ENCODE assay signal across 2 worm cellular contexts in the genomic region with DNA sequence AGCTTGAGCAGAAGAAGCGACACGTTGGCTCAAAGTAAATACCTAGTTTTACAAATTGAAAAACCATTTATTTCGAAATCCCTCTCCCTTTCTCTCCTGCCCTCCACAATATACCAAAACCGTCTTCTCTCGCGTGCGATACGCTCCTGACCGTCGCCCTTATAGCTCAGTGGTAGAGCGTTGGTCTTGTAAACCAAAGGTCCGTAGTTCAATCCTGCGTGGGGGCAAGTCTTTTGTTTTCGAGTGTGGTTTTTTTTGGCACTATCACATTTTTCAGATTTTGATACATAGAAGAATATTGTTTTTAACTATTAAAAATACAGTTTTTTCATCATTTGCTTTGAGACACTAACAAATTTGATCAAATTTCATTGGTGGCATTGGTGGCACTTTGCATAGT.
TF ChIP-seq lines count a peak whose summit lies in the region.

No protein-coding gene starts in this region.

TF ChIP-seq in whole organism, L1 larva, 84 proteins besides CTCF, POLR2A, EP300 and RAD21 (continued from another document):
- TF ChIP-seq mep-1 (tag; optimal IDR thresholded peaks at IDR 0.05; lab: Kevin White, UChicago) (peak; percentile 16), nhr-90 (tag; optimal IDR thresholded peaks at IDR 0.05; lab: Kevin White, UChicago; ENCODE audit: poor library complexity) (peak; percentile 23), ama-1 (optimal IDR thresholded peaks at IDR 0.05; lab: Kevin White, UChicago) (no peak), unc-98 (GFP tag; IDR thresholded peaks at IDR 0.05; lab: Robert Waterston, UW) (no peak), snu-23 (GFP tag; optimal IDR thresholded peaks at IDR 0.05; lab: Kevin White, UChicago) (peak; percentile 43), hlh-17 (GFP tag; optimal IDR thresholded peaks at IDR 0.05; lab: Kevin White, UChicago; ENCODE audit: borderline replicate concordance) (no peak), lin-35 (GFP tag; optimal IDR thresholded peaks at IDR 0.05; lab: Kevin White, UChicago) (peak in 1 of 2 experiments; percentile 23), F16B12.6 (tag; optimal IDR thresholded peaks at IDR 0.05; lab: Kevin White, UChicago) (no peak), nhr-85 (tag; lab: Kevin White, UChicago) (no peak), nhr-77 (tag; optimal IDR thresholded peaks at IDR 0.05; lab: Kevin White, UChicago) (no peak), hpl-2 (GFP tag; optimal IDR thresholded peaks at IDR 0.05; lab: Kevin White, UChicago) (no peak), pax-3 (tag; optimal IDR thresholded peaks at IDR 0.05; lab: Kevin White, UChicago) (no peak), ztf-4 (tag; optimal IDR thresholded peaks at IDR 0.05; lab: Kevin White, UChicago) (no peak), hlh-4 (tag; optimal IDR thresholded peaks at IDR 0.05; lab: Kevin White, UChicago) (no peak), fos-1 (tag; optimal IDR thresholded peaks at IDR 0.05; lab: Kevin White, UChicago) (no peak), Y116A8C.19 (tag; optimal IDR thresholded peaks at IDR 0.05; lab: Kevin White, UChicago; ENCODE audit: borderline replicate concordance) (no peak), nhr-84 (tag; optimal IDR thresholded peaks at IDR 0.05; lab: Kevin White, UChicago) (no peak), xbp-1 (tag; optimal IDR thresholded peaks at IDR 0.05; lab: Kevin White, UChicago) (no peak), elt-3 (tag; optimal IDR thresholded peaks at IDR 0.05; lab: Kevin White, UChicago) (peak in 1 of 6 experiments; percentile 12), aly-2 (tag; optimal IDR thresholded peaks at IDR 0.05; lab: Kevin White, UChicago) (no peak), mef-2 (tag; optimal IDR thresholded peaks at IDR 0.05; lab: Kevin White, UChicago) (no peak)
TF ChIP-seq in whole organism, L1 larva: peak in this region for 7.

TF ChIP-seq in whole organism, young adult, 124 proteins besides CTCF, POLR2A, EP300 and RAD21 (continued from another document):
- peak; percentile 31; the same call in 1 of the 2 replicates for TF ChIP-seq lir-1 (GFP tag; conservative IDR thresholded peaks at IDR 0.05; lab: Robert Waterston, UW)
- TF ChIP-seq pha-4 (tag; optimal IDR thresholded peaks at IDR 0.05; lab: Kevin White, UChicago), result no peak
- TF ChIP-seq nhr-179 (tag; optimal IDR thresholded peaks at IDR 0.05; lab: Kevin White, UChicago), result peak; percentile 30
- no peak for TF ChIP-seq Y53G8AR.9 (GFP tag; conservative IDR thresholded peaks at IDR 0.05; lab: Robert Waterston, UW)
- peak; percentile 53; the same call in 1 of the 2 replicates for TF ChIP-seq nfyb-1 (GFP tag; IDR thresholded peaks at IDR 0.05; lab: Robert Waterston, UW)
- TF ChIP-seq aptf-2 (GFP tag; conservative IDR thresholded peaks at IDR 0.05; lab: Robert Waterston, UW), result no peak
- TF ChIP-seq dox-1 (GFP tag; IDR thresholded peaks at IDR 0.05; lab: Robert Waterston, UW), result peak; percentile 80
- no peak for TF ChIP-seq lsy-27 (tag; optimal IDR thresholded peaks at IDR 0.05; lab: Kevin White, UChicago; ENCODE audit: borderline replicate concordance, insufficient read depth)
- TF ChIP-seq snpc-4 (GFP tag; optimal IDR thresholded peaks at IDR 0.05; lab: Kevin White, UChicago), result peak; percentile 64
- TF ChIP-seq snpc-4 (tag; optimal IDR thresholded peaks at IDR 0.05; lab: Kevin White, UChicago), result peak in 3 of 4 experiments; percentile 16 to 74 (median 68)
- no peak for TF ChIP-seq sdz-38 (tag; optimal IDR thresholded peaks at IDR 0.05; lab: Kevin White, UChicago)
- TF ChIP-seq lag-1 (GFP tag; IDR thresholded peaks at IDR 0.05; lab: Robert Waterston, UW), result no peak
- TF ChIP-seq gei-17 (GFP tag; optimal IDR thresholded peaks at IDR 0.05; lab: Kevin White, UChicago), result no peak
- TF ChIP-seq C06A6.2 (GFP tag; conservative IDR thresholded peaks at IDR 0.05; lab: Robert Waterston, UW), result no peak
- TF ChIP-seq F33H1.4 (GFP tag; IDR thresholded peaks at IDR 0.05; lab: Robert Waterston, UW), result no peak
- TF ChIP-seq ceh-91 (GFP tag; IDR thresholded peaks at IDR 0.05; lab: Robert Waterston, UW), result no peak
- TF ChIP-seq ztf-6 (GFP tag; IDR thresholded peaks at IDR 0.05; lab: Robert Waterston, UW), result 0 out of 2 replicates have a peak, but pooled peaks have one; percentile 12
- TF ChIP-seq mel-28 (tag; optimal IDR thresholded peaks at IDR 0.05; lab: Kevin White, UChicago; ENCODE audit: borderline replicate concordance), result no peak
- no peak for TF ChIP-seq nhr-120 (GFP tag; IDR thresholded peaks at IDR 0.05; lab: Robert Waterston, UW)
- no peak for TF ChIP-seq Y95B8A.8 (GFP tag; IDR thresholded peaks at IDR 0.05; lab: Robert Waterston, UW)
- TF ChIP-seq T26A5.8 (tag; optimal IDR thresholded peaks at IDR 0.05; lab: Kevin White, UChicago), result no peak
- no peak for TF ChIP-seq repo-1 (tag; optimal IDR thresholded peaks at IDR 0.05; lab: Kevin White, UChicago)
- peak; percentile 10 for TF ChIP-seq ztf-26 (tag; optimal IDR thresholded peaks at IDR 0.05; lab: Kevin White, UChicago)
- TF ChIP-seq ccch-3 (GFP tag; optimal IDR thresholded peaks at IDR 0.05; lab: Kevin White, UChicago), result no peak
- peak in 1 of 3 experiments; percentile 53 for TF ChIP-seq lin-35 (GFP tag; optimal IDR thresholded peaks at IDR 0.05; lab: Kevin White, UChicago)
- TF ChIP-seq lsl-1 (GFP tag; optimal IDR thresholded peaks at IDR 0.05; lab: Kevin White, UChicago), result no peak
- no peak for TF ChIP-seq nfya-2 (GFP tag; IDR thresholded peaks at IDR 0.05; lab: Robert Waterston, UW)
- TF ChIP-seq fkh-3 (tag; optimal IDR thresholded peaks at IDR 0.05; lab: Kevin White, UChicago), result no peak
- 0 out of 2 replicates have a peak, but pooled peaks have one; percentile 28 for TF ChIP-seq ekl-4 (GFP tag; IDR thresholded peaks at IDR 0.05; lab: Robert Waterston, UW)
- TF ChIP-seq Y67H2A.10 (GFP tag; conservative IDR thresholded peaks at IDR 0.05; lab: Robert Waterston, UW), result no peak
- no peak for TF ChIP-seq egl-18 (GFP tag; IDR thresholded peaks at IDR 0.05; lab: Robert Waterston, UW)
- TF ChIP-seq chd-7 (tag; optimal IDR thresholded peaks at IDR 0.05; lab: Kevin White, UChicago), result peak; percentile 59
- peak; percentile 41 for TF ChIP-seq lin-40 (tag; optimal IDR thresholded peaks at IDR 0.05; lab: Kevin White, UChicago)
- TF ChIP-seq C17E4.6 (GFP tag; IDR thresholded peaks at IDR 0.05; lab: Robert Waterston, UW), result no peak
- TF ChIP-seq sea-2 (GFP tag; IDR thresholded peaks at IDR 0.05; lab: Robert Waterston, UW), result no peak
- no peak for TF ChIP-seq ceh-27 (GFP tag; optimal IDR thresholded peaks at IDR 0.05; lab: Kevin White, UChicago)
- TF ChIP-seq B0019.2 (GFP tag; conservative IDR thresholded peaks at IDR 0.05; lab: Robert Waterston, UW), result no peak
- TF ChIP-seq ztf-3 (GFP tag; optimal IDR thresholded peaks at IDR 0.05; lab: Kevin White, UChicago), result no peak
- peak; percentile 20 for TF ChIP-seq K12H6.12 (tag; optimal IDR thresholded peaks at IDR 0.05; lab: Kevin White, UChicago)
- no peak for TF ChIP-seq Y79H2A.3 (GFP tag; conservative IDR thresholded peaks at IDR 0.05; lab: Robert Waterston, UW)
- no peak for TF ChIP-seq egl-44 (GFP tag; IDR thresholded peaks at IDR 0.05; lab: Robert Waterston, UW)
- no peak for TF ChIP-seq attf-3 (GFP tag; conservative IDR thresholded peaks at IDR 0.05; lab: Robert Waterston, UW)
- no peak for TF ChIP-seq let-526 (GFP tag; IDR thresholded peaks at IDR 0.05; lab: Robert Waterston, UW)
- peak; percentile 64 for TF ChIP-seq hmg-1.2 (GFP tag; IDR thresholded peaks at IDR 0.05; lab: Robert Waterston, UW)
- no peak for TF ChIP-seq Y56A3A.18 (GFP tag; IDR thresholded peaks at IDR 0.05; lab: Robert Waterston, UW)
- TF ChIP-seq pbrm-1 (GFP tag; IDR thresholded peaks at IDR 0.05; lab: Robert Waterston, UW), result peak; percentile 92
- peak; percentile 83 for TF ChIP-seq him-1 (tag; optimal IDR thresholded peaks at IDR 0.05; lab: Kevin White, UChicago)
- no peak for TF ChIP-seq akir-1 (GFP tag; optimal IDR thresholded peaks at IDR 0.05; lab: Kevin White, UChicago)
- peak; percentile 41 for TF ChIP-seq F52B5.7 (tag; optimal IDR thresholded peaks at IDR 0.05; lab: Kevin White, UChicago)
- no peak for TF ChIP-seq nhr-27 (tag; optimal IDR thresholded peaks at IDR 0.05; lab: Kevin White, UChicago)
- TF ChIP-seq hmg-20 (GFP tag; IDR thresholded peaks at IDR 0.05; lab: Robert Waterston, UW), result peak; percentile 57; the same call in 1 of the 2 replicates
- TF ChIP-seq F10E7.11 (tag; optimal IDR thresholded peaks at IDR 0.05; lab: Kevin White, UChicago), result peak; percentile 14
- TF ChIP-seq mcd-1 (GFP tag; IDR thresholded peaks at IDR 0.05; lab: Robert Waterston, UW), result no peak
- peak; percentile 58 for TF ChIP-seq ZK185.1 (tag; optimal IDR thresholded peaks at IDR 0.05; lab: Kevin White, UChicago; ENCODE audit: poor library complexity, severe bottlenecking)
- TF ChIP-seq F49E8.2 (tag; optimal IDR thresholded peaks at IDR 0.05; lab: Kevin White, UChicago; ENCODE audit: insufficient read depth), result peak; percentile 10
- TF ChIP-seq ztf-28 (GFP tag; IDR thresholded peaks at IDR 0.05; lab: Robert Waterston, UW), result no peak
- no peak for TF ChIP-seq unc-62 (GFP tag; optimal IDR thresholded peaks at IDR 0.05; lab: Kevin White, UChicago)
- TF ChIP-seq attf-6 (GFP tag; IDR thresholded peaks at IDR 0.05; lab: Robert Waterston, UW), result no peak
- no peak for TF ChIP-seq F22D6.2 (tag; optimal IDR thresholded peaks at IDR 0.05; lab: Kevin White, UChicago)
- no peak for TF ChIP-seq ceh-79 (tag; optimal IDR thresholded peaks at IDR 0.05; lab: Kevin White, UChicago)
- peak; percentile 60 for TF ChIP-seq snpc-1.1 (tag; optimal IDR thresholded peaks at IDR 0.05; lab: Kevin White, UChicago; ENCODE audit: insufficient read depth)
- TF ChIP-seq K11D2.4 (GFP tag; IDR thresholded peaks at IDR 0.05; lab: Robert Waterston, UW), result no peak
- no peak for TF ChIP-seq madf-3 (GFP tag; IDR thresholded peaks at IDR 0.05; lab: Robert Waterston, UW)
- TF ChIP-seq athp-1 (tag; optimal IDR thresholded peaks at IDR 0.05; lab: Kevin White, UChicago), result no peak
- TF ChIP-seq F57A8.1 (GFP tag; optimal IDR thresholded peaks at IDR 0.05; lab: Kevin White, UChicago), result no peak
- TF ChIP-seq dpl-1 (GFP tag; optimal IDR thresholded peaks at IDR 0.05; lab: Kevin White, UChicago), result no peak
- TF ChIP-seq attf-5 (GFP tag; optimal IDR thresholded peaks at IDR 0.05; lab: Kevin White, UChicago), result peak; percentile 39
- 0 out of 2 replicates have a peak, but pooled peaks have one; percentile 12 for TF ChIP-seq hsf-1 (GFP tag; IDR thresholded peaks at IDR 0.05; lab: Robert Waterston, UW)
- no peak for TF ChIP-seq madf-8 (GFP tag; conservative IDR thresholded peaks at IDR 0.05; lab: Robert Waterston, UW)
- TF ChIP-seq die-1 (tag; optimal IDR thresholded peaks at IDR 0.05; lab: Kevin White, UChicago), result peak; percentile 87
- TF ChIP-seq mxl-1 (tag; optimal IDR thresholded peaks at IDR 0.05; lab: Kevin White, UChicago), result peak; percentile 57
- TF ChIP-seq F37B4.10 (GFP tag; IDR thresholded peaks at IDR 0.05; lab: Robert Waterston, UW), result no peak
- TF ChIP-seq cebp-1 (GFP tag; IDR thresholded peaks at IDR 0.05; lab: Robert Waterston, UW), result peak; percentile 62; the same call in 1 of the 2 replicates
- no peak for TF ChIP-seq cebp-1 (tag; optimal IDR thresholded peaks at IDR 0.05; lab: Kevin White, UChicago)
- TF ChIP-seq ztf-18 (tag; optimal IDR thresholded peaks at IDR 0.05; lab: Kevin White, UChicago), result peak; percentile 56
- TF ChIP-seq efl-1 (GFP tag; optimal IDR thresholded peaks at IDR 0.05; lab: Kevin White, UChicago), result no peak
- no peak for TF ChIP-seq somi-1 (GFP tag; optimal IDR thresholded peaks at IDR 0.05; lab: Kevin White, UChicago)
- TF ChIP-seq bed-1 (GFP tag; IDR thresholded peaks at IDR 0.05; lab: Robert Waterston, UW), result no peak
- TF ChIP-seq tlf-1 (GFP tag; optimal IDR thresholded peaks at IDR 0.05; lab: Kevin White, UChicago), result no peak
- TF ChIP-seq D2030.7 (GFP tag; IDR thresholded peaks at IDR 0.05; lab: Robert Waterston, UW), result peak; percentile 77
- no peak for TF ChIP-seq F39B2.1 (GFP tag; IDR thresholded peaks at IDR 0.05; lab: Robert Waterston, UW)
- no peak for TF ChIP-seq xnd-1 (tag; optimal IDR thresholded peaks at IDR 0.05; lab: Kevin White, UChicago)
- peak; percentile 51 for TF ChIP-seq snpc-1.3 (tag; optimal IDR thresholded peaks at IDR 0.05; lab: Kevin White, UChicago; ENCODE audit: insufficient read depth)
- TF ChIP-seq rcor-1 (GFP tag; IDR thresholded peaks at IDR 0.05; lab: Robert Waterston, UW), result peak; percentile 70
TF ChIP-seq in whole organism, young adult: peak in this region for 54.
